Worm (Caenorhabditis elegans): ENCODE results near the gene golg-2.
A peak's percentile ranks its signal among the peaks of the same experiment; 100 is the strongest.

The golg-2 gene

ce11 chrII:5061794-5062368 lies 22.0 kb upstream of the golg-2 start, which contains the start of gene smc-5 (continued):
- TF ChIP-seq nhr-12 (tag; optimal IDR thresholded peaks at IDR 0.05) (no peak), ztf-11 (tag; optimal IDR thresholded peaks at IDR 0.05) (no peak), nhr-28 (tag; optimal IDR thresholded peaks at IDR 0.05) (no peak), jun-1 (tag; optimal IDR thresholded peaks at IDR 0.05) (peak; percentile 2), nhr-23 (tag; optimal IDR thresholded peaks at IDR 0.05) (peak; percentile 80)

- TF ChIP-seq hmg-11 (tag; optimal IDR thresholded peaks at IDR 0.05) = no peak
- no peak for TF ChIP-seq ceh-9 (tag; optimal IDR thresholded peaks at IDR 0.05)
- no peak for TF ChIP-seq lsy-12 (tag; optimal IDR thresholded peaks at IDR 0.05)
- no peak for TF ChIP-seq elt-3 (tag; optimal IDR thresholded peaks at IDR 0.05)
- TF ChIP-seq pqm-1 (tag; optimal IDR thresholded peaks at IDR 0.05) = no peak
- no peak for TF ChIP-seq fkh-2 (tag; optimal IDR thresholded peaks at IDR 0.05)
- TF ChIP-seq zag-1 (tag; optimal IDR thresholded peaks at IDR 0.05) = no peak
- no peak for TF ChIP-seq aly-2 (tag; optimal IDR thresholded peaks at IDR 0.05)
- TF ChIP-seq nhr-77 (tag; optimal IDR thresholded peaks at IDR 0.05) = no peak
- TF ChIP-seq ZK546.5 (tag; optimal IDR thresholded peaks at IDR 0.05) = no peak
- no peak for TF ChIP-seq nhr-28 (tag; optimal IDR thresholded peaks at IDR 0.05)
- no peak for TF ChIP-seq nhr-23 (tag; optimal IDR thresholded peaks at IDR 0.05)
- TF ChIP-seq elt-1 (tag; optimal IDR thresholded peaks at IDR 0.05) = no peak
These were observed 20.8 kb upstream of the golg-2 start, which contains the start of gene pho-12 for ce11 chrII:5060719-5061118. Gene pho-12 (minus strand): TSS chrII:5060819.

ce11 chrII:5058036-5058435 lies 18.1 kb upstream of the golg-2 start, which contains the start of gene C27A2.12:
Gene C27A2.12 (minus strand): TSS chrII:5058136.
- TF ChIP-seq egl-27 (tag; optimal IDR thresholded peaks at IDR 0.05) (no peak), elt-2 (tag; optimal IDR thresholded peaks at IDR 0.05) (no peak), ZK546.5 (tag; optimal IDR thresholded peaks at IDR 0.05) (no peak), lin-39 (tag; optimal IDR thresholded peaks at IDR 0.05) (no peak), daf-12 (tag; optimal IDR thresholded peaks at IDR 0.05) (no peak), egl-5 (tag; optimal IDR thresholded peaks at IDR 0.05) (no peak), snpc-4 (tag; optimal IDR thresholded peaks at IDR 0.05) (no peak)

- TF ChIP-seq nhr-23 (tag; optimal IDR thresholded peaks at IDR 0.05) = peak; percentile 46
- peak; percentile 79 for TF ChIP-seq nhr-25 (tag; optimal IDR thresholded peaks at IDR 0.05)
- TF ChIP-seq lin-15B (tag; optimal IDR thresholded peaks at IDR 0.05) = peak; percentile 37
- no peak for TF ChIP-seq nhr-28 (tag; optimal IDR thresholded peaks at IDR 0.05)
- TF ChIP-seq nhr-43 (tag; optimal IDR thresholded peaks at IDR 0.05; ENCODE audit: poor library complexity, severe bottlenecking) = peak; percentile 84
- TF ChIP-seq pqm-1 (tag; optimal IDR thresholded peaks at IDR 0.05) = peak; percentile 9
- TF ChIP-seq egl-27 (tag; optimal IDR thresholded peaks at IDR 0.05) = no peak
- no peak for TF ChIP-seq eor-1 (tag; optimal IDR thresholded peaks at IDR 0.05)
- TF ChIP-seq fos-1 (tag; optimal IDR thresholded peaks at IDR 0.05) = no peak
- TF ChIP-seq jun-1 (tag; optimal IDR thresholded peaks at IDR 0.05) = peak; percentile 9
- TF ChIP-seq ztf-11 (tag; optimal IDR thresholded peaks at IDR 0.05) = no peak
- TF ChIP-seq sea-2 (GFP tag; optimal IDR thresholded peaks at IDR 0.05) = no peak
- no peak for TF ChIP-seq unc-39 (tag; optimal IDR thresholded peaks at IDR 0.05)
- TF ChIP-seq tbx-2 (tag; optimal IDR thresholded peaks at IDR 0.05) = peak; percentile 51
- TF ChIP-seq ztf-4 (tag; optimal IDR thresholded peaks at IDR 0.05) = no peak
- TF ChIP-seq elt-2 (tag; optimal IDR thresholded peaks at IDR 0.05) = peak; percentile 90
- no peak for TF ChIP-seq ceh-82 (tag; optimal IDR thresholded peaks at IDR 0.05)
- TF ChIP-seq egl-5 (tag; optimal IDR thresholded peaks at IDR 0.05) = peak; percentile 61
- TF ChIP-seq zag-1 (tag; optimal IDR thresholded peaks at IDR 0.05) = no peak
- no peak for TF ChIP-seq ZK546.5 (tag; optimal IDR thresholded peaks at IDR 0.05)
- TF ChIP-seq pha-4 (tag; optimal IDR thresholded peaks at IDR 0.05) = peak; percentile 73
- TF ChIP-seq mml-1 (tag; optimal IDR thresholded peaks at IDR 0.05) = no peak
- no peak for TF ChIP-seq nhr-12 (tag; optimal IDR thresholded peaks at IDR 0.05)
- TF ChIP-seq nhr-67 (tag; optimal IDR thresholded peaks at IDR 0.05) = no peak
- no peak for TF ChIP-seq fkh-10 (GFP tag; optimal IDR thresholded peaks at IDR 0.05)
- no peak for TF ChIP-seq nhr-76 (tag; optimal IDR thresholded peaks at IDR 0.05)
- TF ChIP-seq lin-39 (tag; optimal IDR thresholded peaks at IDR 0.05) = peak; percentile 21
- peak; percentile 43 for TF ChIP-seq nfya-1 (tag; optimal IDR thresholded peaks at IDR 0.05; ENCODE audit: insufficient read depth)
- TF ChIP-seq lsy-12 (tag; optimal IDR thresholded peaks at IDR 0.05) = peak; percentile 71
- TF ChIP-seq snpc-4 (tag; optimal IDR thresholded peaks at IDR 0.05) = peak; percentile 99
- TF ChIP-seq nhr-237 (tag; optimal IDR thresholded peaks at IDR 0.05) = no peak
- TF ChIP-seq hmg-11 (tag; optimal IDR thresholded peaks at IDR 0.05) = peak; percentile 67
These were observed 17.4 kb upstream of the golg-2 start for ce11 chrII:5057315-5057714.

Data from whole organism, L3 larva.